Fruit fly (Drosophila melanogaster): ENCODE measurements around the gene CG4116.

Gene CG4116

DNA sequence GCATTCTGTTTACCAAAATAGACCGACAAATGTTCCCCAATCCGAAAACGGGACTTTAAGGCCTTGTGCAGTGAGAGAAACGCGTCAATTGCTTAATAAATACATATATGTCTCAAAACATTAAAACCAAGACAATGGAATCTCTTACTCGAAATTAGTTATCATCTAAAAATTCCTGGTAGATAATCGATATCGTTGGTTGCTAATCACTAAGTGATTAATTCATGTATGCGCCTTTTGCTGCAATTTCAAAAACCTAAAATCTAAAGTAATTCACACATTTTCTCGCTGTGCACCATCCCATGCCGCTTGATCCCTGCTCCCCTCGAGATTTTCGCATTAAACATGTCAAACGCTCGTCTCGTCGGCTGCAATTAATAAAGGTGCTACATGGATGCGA lies 6.2 kb upstream of the CG4116 start (continued):
- TF ChIP-seq sima (GFP tag; optimal IDR thresholded peaks at IDR 0.05): no peak
- TF ChIP-seq dm (GFP tag; optimal IDR thresholded peaks at IDR 0.05): no peak
- TF ChIP-seq CG14710 (tag; optimal IDR thresholded peaks at IDR 0.05): peak; percentile 51
- no peak for TF ChIP-seq CG18764 (GFP tag; optimal IDR thresholded peaks at IDR 0.05)
- TF ChIP-seq grau (tag; optimal IDR thresholded peaks at IDR 0.05): peak; percentile 20
- no peak for TF ChIP-seq ERR (GFP tag; optimal IDR thresholded peaks at IDR 0.05)
- no peak for TF ChIP-seq cato (GFP tag; optimal IDR thresholded peaks at IDR 0.05; ENCODE audit: borderline replicate concordance)
- TF ChIP-seq zf30C (GFP tag; optimal IDR thresholded peaks at IDR 0.05): peak; percentile 60
- no peak for TF ChIP-seq CG6654 (GFP tag; optimal IDR thresholded peaks at IDR 0.05)
- no peak for TF ChIP-seq Lhr (GFP tag; optimal IDR thresholded peaks at IDR 0.05)
- 0 out of 2 replicates have a peak, but pooled peaks have one; percentile 5 for TF ChIP-seq esg (GFP tag; conservative IDR thresholded peaks at IDR 0.05)
- no peak for TF ChIP-seq CG32532 (GFP tag; IDR thresholded peaks at IDR 0.05)
- no peak for TF ChIP-seq CG7786 (GFP tag; optimal IDR thresholded peaks at IDR 0.05)
- peak; percentile 24 for TF ChIP-seq Sox102F (GFP tag; optimal IDR thresholded peaks at IDR 0.05)
- no peak for TF ChIP-seq CG17912 (GFP tag; optimal IDR thresholded peaks at IDR 0.05)
- TF ChIP-seq Adf1 (GFP tag; IDR thresholded peaks at IDR 0.05): no peak
- no peak for TF ChIP-seq jigr1 (GFP tag; IDR thresholded peaks at IDR 0.05)
- no peak for TF ChIP-seq Lpt (GFP tag; optimal IDR thresholded peaks at IDR 0.05)
- no peak for TF ChIP-seq CG10654 (GFP tag; optimal IDR thresholded peaks at IDR 0.05)
- TF ChIP-seq CG42726 (GFP tag; IDR thresholded peaks at IDR 0.05; ENCODE audit: partially characterized antibody): no peak
- no peak for TF ChIP-seq CG14965 (GFP tag; optimal IDR thresholded peaks at IDR 0.05; ENCODE audit: borderline replicate concordance)
- no peak for TF ChIP-seq CG2116 (GFP tag; optimal IDR thresholded peaks at IDR 0.05)
- no peak for TF ChIP-seq pb (GFP tag; optimal IDR thresholded peaks at IDR 0.05)
- TF ChIP-seq Lim3 (GFP tag; IDR thresholded peaks at IDR 0.05): no peak
- no peak for TF ChIP-seq tna (GFP tag; IDR thresholded peaks at IDR 0.05; ENCODE audit: partially characterized antibody)
- no peak for TF ChIP-seq Tbp (GFP tag; optimal IDR thresholded peaks at IDR 0.05)
- TF ChIP-seq CG12299 (tag; optimal IDR thresholded peaks at IDR 0.05): no peak
- no peak for TF ChIP-seq prd (optimal IDR thresholded peaks at IDR 0.05)
- TF ChIP-seq prd (GFP tag; IDR thresholded peaks at IDR 0.05): 0 out of 3 replicates have a peak, but pooled peaks have one; percentile 4
- no peak for TF ChIP-seq lilli (GFP tag; optimal IDR thresholded peaks at IDR 0.05)
- no peak for TF ChIP-seq CG4328 (GFP tag; optimal IDR thresholded peaks at IDR 0.05)
- TF ChIP-seq CG5953 (GFP tag; IDR thresholded peaks at IDR 0.05): no peak
- no peak for TF ChIP-seq gt (GFP tag; IDR thresholded peaks at IDR 0.05)
- no peak for TF ChIP-seq Stat92E (GFP tag; optimal IDR thresholded peaks at IDR 0.05)
- TF ChIP-seq lola (GFP tag; optimal IDR thresholded peaks at IDR 0.05): peak in 1 of 3 experiments; percentile 61
- TF ChIP-seq CG4360 (GFP tag; IDR thresholded peaks at IDR 0.05): no peak
- TF ChIP-seq CG2202 (tag; optimal IDR thresholded peaks at IDR 0.05): peak; percentile 7
- no peak for TF ChIP-seq Scr (GFP tag; IDR thresholded peaks at IDR 0.05; ENCODE audit: partially characterized antibody)
- TF ChIP-seq CG12659 (GFP tag; optimal IDR thresholded peaks at IDR 0.05): no peak

DNA sequence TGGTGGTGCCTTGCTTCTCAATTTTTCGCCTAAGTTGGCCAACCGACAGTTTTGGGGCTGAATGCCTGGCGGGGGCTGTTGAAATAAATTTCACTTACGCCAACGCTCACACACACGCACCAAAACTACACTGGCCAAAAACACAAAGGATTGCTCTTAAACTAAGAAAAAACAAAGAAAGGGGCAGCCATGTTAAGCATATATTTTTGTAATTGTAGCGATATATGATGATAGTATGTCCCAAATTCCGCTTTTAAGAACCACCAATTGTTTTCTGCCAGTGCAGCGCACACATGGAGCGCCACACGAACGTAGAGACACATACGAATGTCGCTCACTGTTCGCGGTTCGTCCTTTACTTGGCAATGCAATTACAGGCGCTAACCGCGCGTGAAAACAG lies 930 bp upstream of the CG4116 start:
- TF ChIP-seq CG9876 (GFP tag; optimal IDR thresholded peaks at IDR 0.05): peak; percentile 8
- peak; percentile 1 for TF ChIP-seq tio (GFP tag; optimal IDR thresholded peaks at IDR 0.05)
- TF ChIP-seq Mrtf (GFP tag; IDR thresholded peaks at IDR 0.05): 0 out of 3 replicates have a peak, but pooled peaks have one; percentile 49
- TF ChIP-seq gcm2 (GFP tag; optimal IDR thresholded peaks at IDR 0.05): no peak
- no peak for TF ChIP-seq crc (GFP tag; optimal IDR thresholded peaks at IDR 0.05)
- no peak for TF ChIP-seq luna (GFP tag; optimal IDR thresholded peaks at IDR 0.05)
- TF ChIP-seq pan (optimal IDR thresholded peaks at IDR 0.05): no peak
- peak in 1 of 2 experiments; percentile 56 for TF ChIP-seq pan (GFP tag; optimal IDR thresholded peaks at IDR 0.05 in 1 of 2, IDR thresholded peaks at IDR 0.05 in 1 of 2)
- peak; percentile 48 for TF ChIP-seq CG16863 (GFP tag; optimal IDR thresholded peaks at IDR 0.05)
- TF ChIP-seq btn (GFP tag; optimal IDR thresholded peaks at IDR 0.05): no peak
- TF ChIP-seq CG12236 (GFP tag; optimal IDR thresholded peaks at IDR 0.05): no peak
- 0 out of 3 replicates have a peak, but pooled peaks have one; percentile 9 for TF ChIP-seq CG11456 (GFP tag; IDR thresholded peaks at IDR 0.05)
- no peak for TF ChIP-seq CG30020 (tag; optimal IDR thresholded peaks at IDR 0.05)
- TF ChIP-seq row (GFP tag; IDR thresholded peaks at IDR 0.05): peak; percentile 70
- peak; percentile 57 for TF ChIP-seq CG4820 (GFP tag; optimal IDR thresholded peaks at IDR 0.05)
